Fruit fly (Drosophila melanogaster): ENCODE measurements around the gene pip.
A peak's percentile ranks its signal among the peaks of the same experiment; 100 is the strongest.

The pip gene

dm6 chr3L:19294235-19294612, 43.2 kb downstream of the pip start, which contains the start of gene fal (continued):
- TF ChIP-seq jigr1 (GFP tag; IDR thresholded peaks at IDR 0.05) (no peak), dmrt11E (tag; optimal IDR thresholded peaks at IDR 0.05) (no peak), gcm2 (GFP tag; optimal IDR thresholded peaks at IDR 0.05) (no peak), HmgD (GFP tag; optimal IDR thresholded peaks at IDR 0.05) (peak; percentile 63), ATbp (GFP tag; optimal IDR thresholded peaks at IDR 0.05) (no peak), Jarid2 (GFP tag; optimal IDR thresholded peaks at IDR 0.05) (no peak), tgo (GFP tag; IDR thresholded peaks at IDR 0.05) (peak; percentile 23; the same call in 1 of the 3 replicates), cg (GFP tag; optimal IDR thresholded peaks at IDR 0.05) (no peak), corto (GFP tag; optimal IDR thresholded peaks at IDR 0.05) (no peak), CG8290 (GFP tag; optimal IDR thresholded peaks at IDR 0.05) (peak; percentile 79), CG8290 (tag; optimal IDR thresholded peaks at IDR 0.05) (no peak), exex (tag; optimal IDR thresholded peaks at IDR 0.05) (no peak), Dref (GFP tag; IDR thresholded peaks at IDR 0.05) (peak; percentile 79), CG8388 (GFP tag; optimal IDR thresholded peaks at IDR 0.05) (no peak), sens-2 (GFP tag; IDR thresholded peaks at IDR 0.05) (no peak), CG2875 (GFP tag; optimal IDR thresholded peaks at IDR 0.05) (no peak), pho (GFP tag; optimal IDR thresholded peaks at IDR 0.05) (no peak), hb (GFP tag; IDR thresholded peaks at IDR 0.05; ENCODE audit: partially characterized antibody) (no peak), p53 (GFP tag; optimal IDR thresholded peaks at IDR 0.05) (no peak), CG10431 (GFP tag; optimal IDR thresholded peaks at IDR 0.05) (no peak), fd96Cb (tag; optimal IDR thresholded peaks at IDR 0.05) (no peak), CG9797 (GFP tag; optimal IDR thresholded peaks at IDR 0.05) (peak; percentile 32), Mad (GFP tag; optimal IDR thresholded peaks at IDR 0.05) (no peak), Ravus (GFP tag; IDR thresholded peaks at IDR 0.05) (no peak), CG12744 (GFP tag; optimal IDR thresholded peaks at IDR 0.05) (no peak), CG1024 (GFP tag; IDR thresholded peaks at IDR 0.05) (no peak), disco-r (GFP tag; optimal IDR thresholded peaks at IDR 0.05) (no peak), cato (GFP tag; optimal IDR thresholded peaks at IDR 0.05; ENCODE audit: borderline replicate concordance) (peak; percentile 37), ac (GFP tag; optimal IDR thresholded peaks at IDR 0.05) (no peak), bsh (GFP tag; optimal IDR thresholded peaks at IDR 0.05) (no peak), CG4404 (GFP tag; IDR thresholded peaks at IDR 0.05) (no peak), chinmo (GFP tag; IDR thresholded peaks at IDR 0.05; ENCODE audit: partially characterized antibody) (no peak), prd (optimal IDR thresholded peaks at IDR 0.05) (no peak), prd (GFP tag; IDR thresholded peaks at IDR 0.05) (0 out of 3 replicates have a peak, but pooled peaks have one; percentile 34), CG10147 (GFP tag; optimal IDR thresholded peaks at IDR 0.05) (no peak), CG7928 (GFP tag; optimal IDR thresholded peaks at IDR 0.05) (no peak), CG3281 (GFP tag; optimal IDR thresholded peaks at IDR 0.05) (no peak), pnt (GFP tag; optimal IDR thresholded peaks at IDR 0.05) (peak; percentile 19), CG31388 (GFP tag; optimal IDR thresholded peaks at IDR 0.05) (no peak), gro (GFP tag; optimal IDR thresholded peaks at IDR 0.05) (no peak), ranshi (GFP tag; IDR thresholded peaks at IDR 0.05) (no peak), CG8944 (GFP tag; optimal IDR thresholded peaks at IDR 0.05) (peak; percentile 26), amos (GFP tag; IDR thresholded peaks at IDR 0.05; ENCODE audit: partially characterized antibody) (peak; percentile 65), CG1647 (GFP tag; optimal IDR thresholded peaks at IDR 0.05) (no peak), Lhr (GFP tag; optimal IDR thresholded peaks at IDR 0.05) (peak; percentile 91), gsb-n (tag; optimal IDR thresholded peaks at IDR 0.05) (no peak), Lim3 (GFP tag; IDR thresholded peaks at IDR 0.05) (no peak), CG10979 (tag; optimal IDR thresholded peaks at IDR 0.05) (no peak), salm (tag; optimal IDR thresholded peaks at IDR 0.05) (no peak), CG15696 (tag; optimal IDR thresholded peaks at IDR 0.05) (peak; percentile 35), mld (GFP tag; IDR thresholded peaks at IDR 0.05; ENCODE audit: partially characterized antibody) (no peak), aop (GFP tag; IDR thresholded peaks at IDR 0.05) (no peak)
